Fruit fly (Drosophila melanogaster) whole organism, embryonic: Measurements from ENCODE around the gene CG10513.

Experiments used
- B-H2 ChIP-seq: fragments of 200-800 bp; sonication (Bioruptor generic); optimal IDR thresholded peaks from 2 replicates; lab custom pipeline; 2018; ENCODE audit warnings: missing biosample characterization, mild to moderate bottlenecking, missing genetic modification characterization
- BtbVII ChIP-seq: fragments of 200-800 bp; sonication (Bioruptor generic); optimal IDR thresholded peaks from 3 replicates; lab custom pipeline; 2017; ENCODE audit warnings: missing biosample characterization, mild to moderate bottlenecking, missing genetic modification characterization
- CG10147 ChIP-seq: fragments of 200-800 bp; sonication (Bioruptor generic); optimal IDR thresholded peaks from 2 replicates; lab custom pipeline; 2019; ENCODE audit warnings: missing biosample characterization, mild to moderate bottlenecking, missing genetic modification characterization, moderate library complexity
- CG12155 ChIP-seq: fragments of 200-800 bp; sonication (Bioruptor generic); optimal IDR thresholded peaks from 3 replicates; lab custom pipeline; 2016; ENCODE audit warnings: missing biosample characterization, missing genetic modification characterization
- CG13123 ChIP-seq: fragments of 200-800 bp; sonication (Bioruptor generic); optimal IDR thresholded peaks from 2 replicates; lab custom pipeline; 2016; ENCODE audit warnings: missing biosample characterization, missing genetic modification characterization
- CG13775 ChIP-seq: fragments of 200-800 bp; sonication (Bioruptor generic); optimal IDR thresholded peaks from 3 replicates; lab custom pipeline; 2017; ENCODE audit warnings: missing biosample characterization, mild to moderate bottlenecking, missing genetic modification characterization
- CG13894 ChIP-seq: fragments of 200-800 bp; sonication (Bioruptor generic); optimal IDR thresholded peaks from 3 replicates; lab custom pipeline; 2018; ENCODE audit warnings: missing biosample characterization, mild to moderate bottlenecking, missing genetic modification characterization, moderate library complexity
- CG14050 ChIP-seq: fragments of 200-800 bp; sonication (Bioruptor generic); IDR thresholded peaks from 3 replicates; pipeline ENCODE4 v1.3.6; 2022; ENCODE audit warnings: missing biosample characterization, missing genetic modification characterization
- CG14441 ChIP-seq: fragments of 200-800 bp; sonication (Bioruptor generic); IDR thresholded peaks from 2 replicates; pipeline ENCODE4 v1.3.6; 2022; ENCODE audit warnings: missing biosample characterization, missing genetic modification characterization
- CG15011 ChIP-seq: fragments of 200-800 bp; sonication (Bioruptor generic); optimal IDR thresholded peaks from 3 replicates; lab custom pipeline; 2018; ENCODE audit warnings: missing biosample characterization, mild to moderate bottlenecking, missing genetic modification characterization
- CG15269 ChIP-seq: fragments of 200-800 bp; sonication (Bioruptor generic); optimal IDR thresholded peaks from 2 replicates; lab custom pipeline; 2018; ENCODE audit warnings: missing biosample characterization, mild to moderate bottlenecking, missing genetic modification characterization, moderate library complexity
- CG16863 ChIP-seq: fragments of 200-800 bp; sonication (Bioruptor generic); optimal IDR thresholded peaks from 3 replicates; lab custom pipeline; 2016; ENCODE audit warnings: missing biosample characterization, missing genetic modification characterization
- CG17568 ChIP-seq: fragments of 200-800 bp; sonication (Bioruptor generic); optimal IDR thresholded peaks from 2 replicates; lab custom pipeline; 2018; ENCODE audit warnings: missing biosample characterization, mild to moderate bottlenecking, missing genetic modification characterization, moderate library complexity
- CG31388 ChIP-seq: fragments of 200-800 bp; sonication (Bioruptor generic); optimal IDR thresholded peaks from 2 replicates; lab custom pipeline; 2016; ENCODE audit warnings: missing biosample characterization, missing genetic modification characterization
- CG3281 ChIP-seq: fragments of 200-800 bp; sonication (Bioruptor generic); optimal IDR thresholded peaks from 3 replicates; lab custom pipeline; 2017; ENCODE audit warnings: missing biosample characterization, mild to moderate bottlenecking, missing genetic modification characterization
- CG3726 ChIP-seq: fragments of 200-800 bp; sonication (Bioruptor generic); IDR thresholded peaks from 3 replicates; pipeline ENCODE4, ENCODE4 v1.3.6; 2022; ENCODE audit warnings: missing biosample characterization, missing genetic modification characterization
- CG9609 ChIP-seq: fragments of 200-800 bp; sonication (Bioruptor generic); optimal IDR thresholded peaks from 3 replicates; lab custom pipeline; 2016; ENCODE audit warnings: missing biosample characterization, missing genetic modification characterization
- CG9817 ChIP-seq: fragments of 200-800 bp; sonication (Bioruptor generic); optimal IDR thresholded peaks from 2 replicates; lab custom pipeline; 2018; ENCODE audit warnings: missing biosample characterization, mild to moderate bottlenecking, missing genetic modification characterization, moderate library complexity
- CTCF ChIP-seq: fragments of 200-800 bp; sonication (Bioruptor generic); optimal IDR thresholded peaks from 2 replicates; lab custom pipeline; 2017; ENCODE audit warnings: missing biosample characterization, mild to moderate bottlenecking, missing genetic modification characterization, moderate library complexity
- Dip3 ChIP-seq: fragments of 200-800 bp; sonication (Bioruptor generic); optimal IDR thresholded peaks from 3 replicates; lab custom pipeline; 2016; ENCODE audit warnings: missing biosample characterization, missing genetic modification characterization
- ERR ChIP-seq: fragments of 200-800 bp; sonication (Bioruptor generic); optimal IDR thresholded peaks from 2 replicates; lab custom pipeline; 2016; ENCODE audit warnings: missing biosample characterization, missing genetic modification characterization
- Ets65A ChIP-seq: fragments of 200-800 bp; sonication (Bioruptor generic); peaks from one replicate; lab custom pipeline; 2016; ENCODE audit warnings: missing biosample characterization, missing genetic modification characterization
- HLH4C ChIP-seq: fragments of 200-800 bp; sonication (Bioruptor generic); IDR thresholded peaks from 3 replicates; pipeline ENCODE4 v1.3.6; 2022; ENCODE audit warnings: missing biosample characterization, missing genetic modification characterization; ENCODE audit not compliant: partially characterized antibody
- Hmr ChIP-seq: fragments of 200-800 bp; sonication (Bioruptor generic); optimal IDR thresholded peaks from 3 replicates; lab custom pipeline; 2017; ENCODE audit warnings: mild to moderate bottlenecking, missing biosample characterization, missing genetic modification reagents, missing genetic modification characterization
- MESR4 ChIP-seq: fragments of 200-800 bp; sonication (Bioruptor generic); optimal IDR thresholded peaks from 2 replicates; lab custom pipeline; 2018; ENCODE audit warnings: missing biosample characterization, mild to moderate bottlenecking, missing genetic modification characterization, moderate library complexity
- Max ChIP-seq: fragments of 200-800 bp; sonication (Bioruptor generic); optimal IDR thresholded peaks from 2 replicates; lab custom pipeline; 2016; ENCODE audit warnings: missing biosample characterization, mild to moderate bottlenecking, missing genetic modification characterization
- NFAT ChIP-seq: fragments of 200-800 bp; sonication (Bioruptor generic); IDR thresholded peaks from 2 replicates; pipeline ENCODE4 v1.3.6; 2022; ENCODE audit warnings: missing biosample characterization, missing genetic modification characterization
- Sox100B ChIP-seq: fragments of 200-800 bp; sonication (Bioruptor generic); optimal IDR thresholded peaks from 3 replicates; lab custom pipeline; 2018; ENCODE audit warnings: missing biosample characterization, mild to moderate bottlenecking, missing genetic modification characterization
- Stat92E ChIP-seq, 3 experiments: fragments of >200 bp in 2 of 3; fragments of 200-800 bp in 1 of 3; sonication (Bioruptor generic) in 1 of 3; optimal IDR thresholded peaks; 2 replicates each; lab custom pipeline; 2017 to 2019; ENCODE audit warnings: missing biosample characterization in 3 of 3, missing genetic modification characterization in 3 of 3, mild to moderate bottlenecking in 1 of 3, moderate library complexity in 1 of 3
- Vsx1 ChIP-seq: fragments of 200-800 bp; sonication (Bioruptor generic); optimal IDR thresholded peaks from 2 replicates; lab custom pipeline; 2017; ENCODE audit warnings: missing biosample characterization, mild to moderate bottlenecking, missing genetic modification characterization, missing genetic modification reagents
- abd-A ChIP-seq: fragments of 200-800 bp; sonication (Bioruptor generic); optimal IDR thresholded peaks from 3 replicates; lab custom pipeline; 2019; ENCODE audit warnings: missing biosample characterization, mild to moderate bottlenecking, missing genetic modification characterization, moderate library complexity
- bcd ChIP-seq: fragments of 200-800 bp; sonication (Bioruptor generic); optimal IDR thresholded peaks from 2 replicates; lab custom pipeline; 2017; ENCODE audit warnings: missing biosample characterization, mild to moderate bottlenecking, missing genetic modification characterization
- bowl ChIP-seq: fragments of 200-800 bp; sonication (Bioruptor generic); IDR thresholded peaks from 2 replicates; pipeline ENCODE4 v1.3.6; 2022; ENCODE audit warnings: missing biosample characterization, missing genetic modification characterization
- btn ChIP-seq: fragments of 200-800 bp; sonication (Bioruptor generic); optimal IDR thresholded peaks from 2 replicates; lab custom pipeline; 2016; ENCODE audit warnings: missing biosample characterization, missing genetic modification characterization
- crp ChIP-seq, 2 experiments: fragments of 200-800 bp; sonication (Bioruptor generic); optimal IDR thresholded peaks; 2 replicates in 1 of 2; 3 replicates in 1 of 2; lab custom pipeline; 2017; ENCODE audit warnings: missing biosample characterization in 2 of 2, missing genetic modification characterization in 2 of 2, mild to moderate bottlenecking in 1 of 2, moderate library complexity in 1 of 2
- cwo ChIP-seq: fragments of 200-800 bp; sonication (Bioruptor generic); optimal IDR thresholded peaks from 3 replicates; lab custom pipeline; 2017; ENCODE audit warnings: missing biosample characterization, missing genetic modification characterization, mild to moderate bottlenecking, moderate library complexity, missing genetic modification reagents
- gcm2 ChIP-seq: fragments of 200-800 bp; sonication (Bioruptor generic); optimal IDR thresholded peaks from 2 replicates; lab custom pipeline; 2016; ENCODE audit warnings: missing biosample characterization, missing genetic modification characterization
- gfzf ChIP-seq: fragments of 200-800 bp; sonication (Bioruptor generic); optimal IDR thresholded peaks from 2 replicates; lab custom pipeline; 2016; ENCODE audit warnings: missing biosample characterization, mild to moderate bottlenecking, missing genetic modification characterization, moderate library complexity
- gro ChIP-seq: fragments of 200-800 bp; sonication (Bioruptor generic); optimal IDR thresholded peaks from 2 replicates; lab custom pipeline; 2016; ENCODE audit warnings: missing biosample characterization, missing genetic modification characterization
- kni ChIP-seq: fragments of 200-800 bp; sonication (Bioruptor generic); optimal IDR thresholded peaks from 3 replicates; lab custom pipeline; 2017; ENCODE audit warnings: mild to moderate bottlenecking, missing biosample characterization, missing genetic modification reagents, missing genetic modification characterization
- luna ChIP-seq: fragments of 200-800 bp; sonication (Bioruptor generic); optimal IDR thresholded peaks from 2 replicates; lab custom pipeline; 2016; ENCODE audit warnings: missing biosample characterization, missing genetic modification characterization
- mld ChIP-seq: fragments of 200-800 bp; sonication (Bioruptor generic); IDR thresholded peaks from 3 replicates; pipeline ENCODE4 v1.3.6; 2022; ENCODE audit warnings: missing biosample characterization, missing genetic modification characterization; ENCODE audit not compliant: partially characterized antibody
- nau ChIP-seq: fragments of 200-800 bp; sonication (Bioruptor generic); optimal IDR thresholded peaks from 3 replicates; lab custom pipeline; 2017; ENCODE audit warnings: missing biosample characterization, mild to moderate bottlenecking, missing genetic modification characterization, missing genetic modification reagents
- otp ChIP-seq: fragments of 200-800 bp; sonication (Bioruptor generic); IDR thresholded peaks from 3 replicates; pipeline ENCODE4, ENCODE4 v1.3.6; 2022; ENCODE audit warnings: missing biosample characterization, missing genetic modification characterization
- pan ChIP-seq, 4 experiments: fragments of >200 bp in 3 of 4; fragments of 200-800 bp in 1 of 4; sonication (Bioruptor generic) in 1 of 4; optimal IDR thresholded peaks in 3 of 4; IDR thresholded peaks in 1 of 4; 2 replicates each; pipeline versions ENCODE4 v1.3.6 to Lab custom; 2017 to 2022; ENCODE audit warnings: missing biosample characterization in 2 of 4, missing genetic modification characterization in 2 of 4, mixed read lengths in 1 of 4
- pita ChIP-seq: fragments of 200-800 bp; sonication (Bioruptor generic); optimal IDR thresholded peaks from 2 replicates; lab custom pipeline; 2017; ENCODE audit warnings: missing biosample characterization, mild to moderate bottlenecking, missing genetic modification characterization
- pros ChIP-seq: fragments of 200-800 bp; sonication (Bioruptor generic); optimal IDR thresholded peaks from 3 replicates; lab custom pipeline; 2019; ENCODE audit warnings: missing biosample characterization, mild to moderate bottlenecking, missing genetic modification characterization, moderate library complexity
- run ChIP-seq: fragments of 200-800 bp; sonication (Bioruptor generic); optimal IDR thresholded peaks from 3 replicates; lab custom pipeline; 2018; ENCODE audit warnings: missing biosample characterization, mild to moderate bottlenecking, missing genetic modification characterization
- sisA ChIP-seq: fragments of 200-800 bp; sonication (Bioruptor generic); IDR thresholded peaks from 2 replicates; pipeline ENCODE4 v1.3.6; 2022; ENCODE audit warnings: missing biosample characterization, missing genetic modification characterization
- unpg ChIP-seq: fragments of 200-800 bp; sonication (Bioruptor generic); optimal IDR thresholded peaks from 3 replicates; lab custom pipeline; 2018; ENCODE audit warnings: missing biosample characterization, mild to moderate bottlenecking, missing genetic modification characterization, moderate library complexity

CG10513 gene

DNA sequence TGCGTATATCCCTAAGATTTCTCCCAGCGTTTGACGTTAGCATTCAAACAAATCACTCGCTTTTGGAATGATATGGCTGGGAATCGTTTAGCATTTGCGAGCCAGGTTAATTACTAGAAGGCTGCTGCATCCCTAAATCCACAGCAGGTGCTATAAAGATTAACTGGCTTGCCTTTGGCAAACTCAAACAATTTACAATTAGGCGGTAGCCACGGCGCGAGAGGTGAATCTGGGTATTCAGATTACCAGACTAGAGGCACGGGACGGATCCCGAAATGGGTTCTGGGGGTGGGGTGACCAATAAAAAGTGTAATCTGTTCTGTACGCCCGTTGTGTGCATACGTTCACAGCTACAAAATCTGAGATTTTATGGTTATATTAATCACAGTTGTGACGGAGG, 4.2 kb upstream of the CG10513 start, which contains the start of gene CG11892 (continued):
- TF ChIP-seq pan (optimal IDR thresholded peaks at IDR 0.05; lab: Kevin White, UChicago) (no peak), pan (GFP tag; optimal IDR thresholded peaks at IDR 0.05 in 1 of 2, IDR thresholded peaks at IDR 0.05 in 1 of 2) (no peak), gfzf (GFP tag; lab: Kevin White, UChicago) (no peak), CG9609 (no peak), luna (GFP tag; lab: Kevin White, UChicago) (no peak), CG9817 (tag; lab: Kevin White, UChicago) (peak; percentile 52), bowl (GFP tag; lab: Robert Waterston, UW) (no peak), abd-A (tag; lab: Kevin White, UChicago) (no peak), CG3726 (no peak), MESR4 (GFP tag; lab: Kevin White, UChicago) (no peak), unpg (peak; percentile 51), CG31388 (no peak), CG13775 (GFP tag; lab: Kevin White, UChicago) (no peak), CG3281 (GFP tag; lab: Kevin White, UChicago) (peak; percentile 66), CG10147 (GFP tag; lab: Kevin White, UChicago) (peak; percentile 27), CG14441 (GFP tag; lab: Robert Waterston, UW) (no peak), HLH4C (GFP tag; lab: Robert Waterston, UW) (no peak), Hmr (GFP tag; lab: Kevin White, UChicago) (peak; percentile 73), CG16863 (no peak), CG13894 (peak; percentile 68), CG17568 (peak; percentile 49), CG15269 (peak; percentile 60), pita (GFP tag; lab: Kevin White, UChicago) (no peak), mld (GFP tag; lab: Robert Waterston, UW) (no peak), CG12155 (GFP tag; lab: Kevin White, UChicago) (no peak), Vsx1 (peak; percentile 45), CG15011 (GFP tag; lab: Kevin White, UChicago) (peak; percentile 31), sisA (GFP tag; lab: Robert Waterston, UW) (no peak), otp (GFP tag; lab: Robert Waterston, UW) (peak; percentile 45; the same call in 1 of the 3 replicates), NFAT (no peak), Sox100B (peak; percentile 17), btn (GFP tag; lab: Kevin White, UChicago) (no peak), B-H2 (peak; percentile 19), Max (GFP tag; lab: Kevin White, UChicago) (no peak), CG13123 (GFP tag; lab: Kevin White, UChicago) (no peak), nau (GFP tag; lab: Kevin White, UChicago) (no peak), Dip3 (GFP tag; lab: Kevin White, UChicago) (no peak), run (tag; lab: Kevin White, UChicago) (no peak), gcm2 (GFP tag; lab: Kevin White, UChicago) (no peak), Ets65A (GFP tag; lab: Kevin White, UChicago) (peak; percentile 88), crp (GFP tag; optimal IDR thresholded peaks at IDR 0.05; lab: Kevin White, UChicago) (no peak), pros (no peak), CTCF (GFP tag; lab: Kevin White, UChicago) (no peak), cwo (GFP tag; lab: Kevin White, UChicago) (peak; percentile 54), BtbVII (GFP tag; lab: Kevin White, UChicago) (peak; percentile 52), gro (no peak), Stat92E (GFP tag; optimal IDR thresholded peaks at IDR 0.05; lab: Kevin White, UChicago) (no peak), kni (no peak), ERR (GFP tag; lab: Kevin White, UChicago) (no peak), bcd (GFP tag; lab: Kevin White, UChicago) (peak; percentile 20), CG14050 (0 out of 3 replicates have a peak, but pooled peaks have one; percentile 13)
